Fruit fly (Drosophila melanogaster) whole organism, embryonic: ENCODE results near the gene Hex-t2.
A peak's percentile ranks its signal among the peaks of the same experiment; 100 is the strongest.

Experiments used
- BEAF-32 ChIP-seq: fragments of 200-800 bp; sonication (Bioruptor generic); optimal IDR thresholded peaks from 3 replicates; lab custom pipeline; 2017; ENCODE audit warnings: missing biosample characterization, missing genetic modification characterization, mild to moderate bottlenecking, moderate library complexity, missing genetic modification reagents
- CG12769 ChIP-seq: fragments of 200-800 bp; sonication (Bioruptor generic); optimal IDR thresholded peaks from 2 replicates; lab custom pipeline; 2019; ENCODE audit warnings: missing biosample characterization, mild to moderate bottlenecking, missing genetic modification characterization, moderate library complexity
- CG12942 ChIP-seq: fragments of 200-800 bp; sonication (Bioruptor generic); optimal IDR thresholded peaks from 3 replicates; lab custom pipeline; 2016; ENCODE audit warnings: missing biosample characterization, missing genetic modification characterization
- CG13287 ChIP-seq: fragments of 200-800 bp; sonication (Bioruptor generic); IDR thresholded peaks from 2 replicates; pipeline ENCODE4 v1.3.6; 2022; ENCODE audit warnings: missing biosample characterization, missing genetic modification characterization; ENCODE audit not compliant: partially characterized antibody
- CG14710 ChIP-seq: fragments of 200-800 bp; sonication (Bioruptor generic); optimal IDR thresholded peaks from 3 replicates; lab custom pipeline; 2019; ENCODE audit warnings: missing biosample characterization, mild to moderate bottlenecking, missing genetic modification characterization, moderate library complexity
- CG15073 ChIP-seq: fragments of 200-800 bp; sonication (Bioruptor generic); optimal IDR thresholded peaks from 2 replicates; lab custom pipeline; 2016; ENCODE audit warnings: missing biosample characterization, missing genetic modification characterization
- CG15514 ChIP-seq: fragments of 200-800 bp; sonication (Bioruptor generic); optimal IDR thresholded peaks from 3 replicates; lab custom pipeline; 2017; ENCODE audit warnings: missing biosample characterization, missing genetic modification characterization, mild to moderate bottlenecking, moderate library complexity, missing genetic modification reagents
- CG17829 ChIP-seq: fragments of 200-800 bp; optimal IDR thresholded peaks from 2 replicates; lab custom pipeline; 2019; ENCODE audit warnings: missing biosample characterization, mild to moderate bottlenecking, missing genetic modification characterization, moderate library complexity
- CG30020 ChIP-seq: fragments of 200-800 bp; optimal IDR thresholded peaks from 2 replicates; lab custom pipeline; 2019; ENCODE audit warnings: missing biosample characterization, mild to moderate bottlenecking, missing genetic modification characterization, moderate library complexity
- CG32532 ChIP-seq: fragments of 200-800 bp; sonication (Bioruptor generic); IDR thresholded peaks from 2 replicates; pipeline ENCODE4 v1.3.6; 2022; ENCODE audit warnings: missing biosample characterization, missing genetic modification characterization
- CG33213 ChIP-seq: fragments of 200-800 bp; sonication (Bioruptor generic); optimal IDR thresholded peaks from 3 replicates; lab custom pipeline; 2016; ENCODE audit warnings: missing biosample characterization, missing genetic modification characterization
- CG42726 ChIP-seq: fragments of 200-800 bp; sonication (Bioruptor generic); IDR thresholded peaks from 2 replicates; pipeline ENCODE4 v1.3.6; 2022; ENCODE audit warnings: missing biosample characterization, missing genetic modification characterization; ENCODE audit not compliant: partially characterized antibody
- CG6765 ChIP-seq: fragments of 200-800 bp; sonication (Bioruptor generic); optimal IDR thresholded peaks from 3 replicates; lab custom pipeline; 2017; ENCODE audit warnings: missing biosample characterization, mild to moderate bottlenecking, missing genetic modification characterization
- CG7745 ChIP-seq: fragments of 200-800 bp; sonication (Bioruptor generic); optimal IDR thresholded peaks from 2 replicates; lab custom pipeline; 2018; ENCODE audit warnings: missing biosample characterization, mild to moderate bottlenecking, missing genetic modification characterization, moderate library complexity
- CG7839 ChIP-seq: fragments of 200-800 bp; sonication (Bioruptor generic); optimal IDR thresholded peaks from 3 replicates; lab custom pipeline; 2018; ENCODE audit warnings: missing biosample characterization, mild to moderate bottlenecking, missing genetic modification characterization, moderate library complexity
- CG8290 ChIP-seq, 3 experiments: fragments of 200-800 bp; sonication (Bioruptor generic); optimal IDR thresholded peaks; 2 replicates each; lab custom pipeline; 2016 to 2019; ENCODE audit warnings: missing biosample characterization in 3 of 3, missing genetic modification characterization in 3 of 3, mild to moderate bottlenecking in 2 of 3, moderate library complexity in 1 of 3
- CoRest ChIP-seq: fragments of 200-800 bp; sonication (Bioruptor generic); optimal IDR thresholded peaks from 3 replicates; lab custom pipeline; 2018; ENCODE audit warnings: missing biosample characterization, mild to moderate bottlenecking, missing genetic modification characterization, moderate library complexity
- D19B ChIP-seq: fragments of 200-800 bp; sonication (Bioruptor generic); optimal IDR thresholded peaks from 2 replicates; lab custom pipeline; 2017; ENCODE audit warnings: missing biosample characterization, mild to moderate bottlenecking, missing genetic modification characterization
- Dll ChIP-seq: fragments of 200-800 bp; sonication (Bioruptor generic); IDR thresholded peaks from 4 replicates; pipeline ENCODE4 v1.3.6; 2022; ENCODE audit warnings: missing biosample characterization, missing genetic modification characterization; ENCODE audit not compliant: partially characterized antibody
- Dref ChIP-seq: fragments of 200-800 bp; sonication (Bioruptor generic); IDR thresholded peaks from 2 replicates; pipeline ENCODE4 v1.3.6; 2022; ENCODE audit warnings: missing biosample characterization, missing genetic modification characterization
- E2f2 ChIP-seq: fragments of 200-800 bp; sonication (Bioruptor generic); IDR thresholded peaks from 2 replicates; pipeline ENCODE4 v1.3.6; 2022; ENCODE audit warnings: missing biosample characterization, missing genetic modification characterization
- Ets97D ChIP-seq: fragments of 200-800 bp; sonication (Bioruptor generic); optimal IDR thresholded peaks from 3 replicates; lab custom pipeline; 2016; ENCODE audit warnings: missing biosample characterization, missing genetic modification characterization
- HHEX ChIP-seq: fragments of 200-800 bp; sonication (Bioruptor generic); optimal IDR thresholded peaks from 3 replicates; lab custom pipeline; 2017; ENCODE audit warnings: missing biosample characterization, mild to moderate bottlenecking, missing genetic modification characterization, missing genetic modification reagents
- HmgD ChIP-seq: fragments of 200-800 bp; sonication (Bioruptor generic); optimal IDR thresholded peaks from 3 replicates; lab custom pipeline; 2016; ENCODE audit warnings: missing biosample characterization, missing genetic modification characterization
- MESR4 ChIP-seq: fragments of 200-800 bp; sonication (Bioruptor generic); optimal IDR thresholded peaks from 2 replicates; lab custom pipeline; 2018; ENCODE audit warnings: missing biosample characterization, mild to moderate bottlenecking, missing genetic modification characterization, moderate library complexity
- Optix ChIP-seq: fragments of 200-800 bp; sonication (Bioruptor generic); IDR thresholded peaks from 3 replicates; pipeline ENCODE4 v1.3.6; 2022; ENCODE audit warnings: missing biosample characterization, missing genetic modification characterization
- PHDP ChIP-seq: fragments of 200-800 bp; sonication (Bioruptor generic); optimal IDR thresholded peaks from 3 replicates; lab custom pipeline; 2018; ENCODE audit warnings: missing biosample characterization, mild to moderate bottlenecking, missing genetic modification characterization, moderate library complexity
- Stat92E ChIP-seq, 3 experiments: fragments of >200 bp in 2 of 3; fragments of 200-800 bp in 1 of 3; sonication (Bioruptor generic) in 1 of 3; optimal IDR thresholded peaks; 2 replicates each; lab custom pipeline; 2017 to 2019; ENCODE audit warnings: missing biosample characterization in 3 of 3, missing genetic modification characterization in 3 of 3, mild to moderate bottlenecking in 1 of 3, moderate library complexity in 1 of 3
- Trl ChIP-seq, 3 experiments: fragments of >200 bp in 2 of 3; fragments of 200-800 bp in 1 of 3; sonication (Bioruptor generic) in 1 of 3; optimal IDR thresholded peaks; 2 replicates in 1 of 3; 3 replicates in 2 of 3; lab custom pipeline; 2016 to 2017; ENCODE audit warnings: missing biosample characterization in 1 of 3, missing genetic modification characterization in 1 of 3
- amos ChIP-seq: fragments of 200-800 bp; sonication (Bioruptor generic); IDR thresholded peaks from 2 replicates; pipeline ENCODE4 v1.3.6; 2022; ENCODE audit warnings: missing biosample characterization, missing genetic modification characterization; ENCODE audit not compliant: partially characterized antibody
- bcd ChIP-seq: fragments of 200-800 bp; sonication (Bioruptor generic); optimal IDR thresholded peaks from 2 replicates; lab custom pipeline; 2017; ENCODE audit warnings: missing biosample characterization, mild to moderate bottlenecking, missing genetic modification characterization
- eyg ChIP-seq: fragments of 200-800 bp; sonication (Bioruptor generic); optimal IDR thresholded peaks from 3 replicates; lab custom pipeline; 2016; ENCODE audit warnings: missing biosample characterization, missing genetic modification characterization
- gcm ChIP-seq: fragments of 200-800 bp; sonication (Bioruptor generic); optimal IDR thresholded peaks from 2 replicates; lab custom pipeline; 2019; ENCODE audit warnings: missing biosample characterization, mild to moderate bottlenecking, missing genetic modification characterization, moderate library complexity
- gfzf ChIP-seq: fragments of 200-800 bp; sonication (Bioruptor generic); optimal IDR thresholded peaks from 2 replicates; lab custom pipeline; 2016; ENCODE audit warnings: missing biosample characterization, mild to moderate bottlenecking, missing genetic modification characterization, moderate library complexity
- jigr1 ChIP-seq: fragments of 200-800 bp; sonication (Bioruptor generic); IDR thresholded peaks from 3 replicates; pipeline ENCODE4 v1.3.6; 2022; ENCODE audit warnings: missing biosample characterization, missing genetic modification characterization
- jumu ChIP-seq: fragments of 200-800 bp; sonication (Bioruptor generic); optimal IDR thresholded peaks from 3 replicates; lab custom pipeline; 2016; ENCODE audit warnings: missing biosample characterization, missing genetic modification characterization
- knrl ChIP-seq: fragments of 200-800 bp; sonication (Bioruptor generic); IDR thresholded peaks from 3 replicates; pipeline ENCODE4 v1.3.6; 2022; ENCODE audit warnings: missing biosample characterization, missing genetic modification characterization; ENCODE audit not compliant: partially characterized antibody
- lov ChIP-seq, 2 experiments: fragments of 200-800 bp in 1 of 2; fragments of >200 bp in 1 of 2; sonication (Bioruptor generic) in 1 of 2; IDR thresholded peaks in 1 of 2; optimal IDR thresholded peaks in 1 of 2; 2 replicates in 1 of 2; 3 replicates in 1 of 2; pipeline versions ENCODE4 v1.3.6 to Lab custom; 2017 to 2022; ENCODE audit warnings: missing biosample characterization in 1 of 2, missing genetic modification characterization in 1 of 2
- nerfin-1 ChIP-seq: fragments of 200-800 bp; sonication (Bioruptor generic); optimal IDR thresholded peaks from 3 replicates; lab custom pipeline; 2019; ENCODE audit warnings: missing biosample characterization, mild to moderate bottlenecking, missing genetic modification characterization, moderate library complexity
- prd ChIP-seq, 3 experiments: fragments of >200 bp in 2 of 3; fragments of 200-800 bp in 1 of 3; sonication (Bioruptor generic) in 1 of 3; optimal IDR thresholded peaks in 2 of 3; IDR thresholded peaks in 1 of 3; 2 replicates in 2 of 3; 3 replicates in 1 of 3; pipeline versions ENCODE4 v1.3.6 to Lab custom; 2017 to 2022; ENCODE audit warnings: missing biosample characterization in 1 of 3, missing genetic modification characterization in 1 of 3
- psq ChIP-seq: fragments of 200-800 bp; sonication (Bioruptor generic); optimal IDR thresholded peaks from 2 replicates; lab custom pipeline; 2017; ENCODE audit warnings: missing biosample characterization, missing genetic modification characterization
- pzg ChIP-seq: fragments of 200-800 bp; sonication (Bioruptor generic); optimal IDR thresholded peaks from 3 replicates; lab custom pipeline; 2018; ENCODE audit warnings: missing biosample characterization, mild to moderate bottlenecking, missing genetic modification characterization, moderate library complexity
- seq ChIP-seq: fragments of 200-800 bp; sonication (Bioruptor generic); IDR thresholded peaks from 2 replicates; pipeline ENCODE4 v1.3.6; 2022; ENCODE audit warnings: missing biosample characterization, missing genetic modification characterization
- sim ChIP-seq: fragments of 200-800 bp; sonication (Bioruptor generic); IDR thresholded peaks from 2 replicates; pipeline ENCODE4 v1.3.6; 2022; ENCODE audit warnings: missing biosample characterization, missing genetic modification characterization
- trem ChIP-seq: fragments of 200-800 bp; optimal IDR thresholded peaks from 3 replicates; lab custom pipeline; 2019; ENCODE audit warnings: missing biosample characterization, mild to moderate bottlenecking, missing genetic modification characterization, moderate library complexity
- z ChIP-seq: fragments of 200-800 bp; sonication (Bioruptor generic); IDR thresholded peaks from 3 replicates; pipeline ENCODE4 v1.3.6; 2022; ENCODE audit warnings: missing biosample characterization, missing genetic modification characterization
- zf30C ChIP-seq: fragments of 200-800 bp; sonication (Bioruptor generic); optimal IDR thresholded peaks from 3 replicates; lab custom pipeline; 2018; ENCODE audit warnings: missing biosample characterization, mild to moderate bottlenecking, missing genetic modification characterization

The Hex-t2 gene

dm6 chr3R:26452345-26452744 lies 1.9 kb downstream of the Hex-t2 start, which contains the start of gene CG5447 (continued):
- TF ChIP-seq prd (optimal IDR thresholded peaks at IDR 0.05; lab: Kevin White, UChicago) (no peak), prd (GFP tag; IDR thresholded peaks at IDR 0.05; lab: Robert Waterston, UW) (no peak), CG14710 (tag; lab: Kevin White, UChicago) (peak; percentile 99), CG30020 (tag; lab: Kevin White, UChicago) (no peak), Dref (GFP tag; lab: Robert Waterston, UW) (peak; percentile 38; the same call in 1 of the 2 replicates), gcm (GFP tag; lab: Kevin White, UChicago) (no peak), Trl (optimal IDR thresholded peaks at IDR 0.05; lab: Kevin White, UChicago) (no peak), Trl (GFP tag; optimal IDR thresholded peaks at IDR 0.05; lab: Kevin White, UChicago) (no peak), pzg (peak; percentile 88), amos (no peak; the same call in 1 of the 2 replicates), Stat92E (GFP tag; optimal IDR thresholded peaks at IDR 0.05; lab: Kevin White, UChicago) (peak in 1 of 3 experiments; percentile 3), zf30C (GFP tag; lab: Kevin White, UChicago) (no peak), seq (GFP tag; lab: Robert Waterston, UW) (no peak), CG6765 (GFP tag; lab: Kevin White, UChicago) (no peak), BEAF-32 (GFP tag; lab: Kevin White, UChicago) (peak; percentile 22), HmgD (GFP tag; lab: Kevin White, UChicago) (peak; percentile 18), CG7745 (no peak), CG42726 (no peak), Optix (GFP tag; lab: Robert Waterston, UW) (no peak), knrl (GFP tag; lab: Robert Waterston, UW) (0 out of 3 replicates have a peak, but pooled peaks have one; percentile 24), CG15073 (GFP tag; lab: Kevin White, UChicago) (no peak), CG15514 (GFP tag; lab: Kevin White, UChicago) (peak; percentile 22), CG12942 (GFP tag; lab: Kevin White, UChicago) (no peak), CG7839 (tag; lab: Kevin White, UChicago) (no peak), CG8290 (GFP tag; optimal IDR thresholded peaks at IDR 0.05; lab: Kevin White, UChicago) (no peak), CG8290 (tag; optimal IDR thresholded peaks at IDR 0.05; lab: Kevin White, UChicago) (no peak), psq (GFP tag; lab: Kevin White, UChicago) (no peak), CG12769 (tag; lab: Kevin White, UChicago) (no peak), CG17829 (tag; lab: Kevin White, UChicago) (no peak), sim (no peak), D19B (GFP tag; lab: Kevin White, UChicago) (no peak), MESR4 (GFP tag; lab: Kevin White, UChicago) (peak; percentile 80), gfzf (GFP tag; lab: Kevin White, UChicago) (peak; percentile 87), jigr1 (GFP tag; lab: Robert Waterston, UW) (no peak), z (no peak), trem (tag; lab: Kevin White, UChicago) (peak; percentile 71), PHDP (tag; lab: Kevin White, UChicago) (no peak), lov (optimal IDR thresholded peaks at IDR 0.05; lab: Kevin White, UChicago) (no peak), lov (GFP tag; IDR thresholded peaks at IDR 0.05; lab: Robert Waterston, UW) (no peak), CG32532 (no peak), jumu (GFP tag; lab: Kevin White, UChicago) (no peak), HHEX (no peak), Dll (peak; percentile 40; the same call in 2 of the 4 replicates), eyg (GFP tag; lab: Kevin White, UChicago) (no peak), CoRest (tag; lab: Kevin White, UChicago) (no peak), E2f2 (GFP tag; lab: Robert Waterston, UW) (peak; percentile 96), bcd (GFP tag; lab: Kevin White, UChicago) (no peak), nerfin-1 (tag; lab: Kevin White, UChicago) (peak; percentile 30), CG33213 (GFP tag; lab: Kevin White, UChicago) (peak; percentile 22), Ets97D (GFP tag; lab: Kevin White, UChicago) (no peak), CG13287 (GFP tag; lab: Robert Waterston, UW) (peak; percentile 68)
